Fruit fly (Drosophila melanogaster) whole organism, embryonic: ENCODE results near the gene Hsp83.

ENCODE experiments used
- ATbp ChIP-seq: fragments of 200-800 bp; sonication (Bioruptor generic); optimal IDR thresholded peaks from 2 replicates; lab custom pipeline; 2017; ENCODE audit warnings: missing biosample characterization, mild to moderate bottlenecking, missing genetic modification characterization, missing genetic modification reagents
- Aef1 ChIP-seq: fragments of 200-800 bp; sonication (Bioruptor generic); IDR thresholded peaks from 3 replicates; pipeline ENCODE4 v1.3.6; 2022; ENCODE audit warnings: missing biosample characterization, missing genetic modification characterization
- BtbVII ChIP-seq: fragments of 200-800 bp; sonication (Bioruptor generic); optimal IDR thresholded peaks from 3 replicates; lab custom pipeline; 2017; ENCODE audit warnings: missing biosample characterization, mild to moderate bottlenecking, missing genetic modification characterization
- CG14014 ChIP-seq: fragments of 200-800 bp; sonication (Bioruptor generic); IDR thresholded peaks from 2 replicates; pipeline ENCODE4 v1.3.6; 2022; ENCODE audit warnings: missing biosample characterization, missing genetic modification characterization
- CG14050 ChIP-seq: fragments of 200-800 bp; sonication (Bioruptor generic); IDR thresholded peaks from 3 replicates; pipeline ENCODE4 v1.3.6; 2022; ENCODE audit warnings: missing biosample characterization, missing genetic modification characterization
- CG14667 ChIP-seq: fragments of 200-800 bp; sonication (Bioruptor generic); IDR thresholded peaks from 2 replicates; pipeline ENCODE4 v1.3.6; 2022; ENCODE audit warnings: missing biosample characterization, missing genetic modification characterization
- CG14710 ChIP-seq: fragments of 200-800 bp; sonication (Bioruptor generic); optimal IDR thresholded peaks from 3 replicates; lab custom pipeline; 2019; ENCODE audit warnings: missing biosample characterization, mild to moderate bottlenecking, missing genetic modification characterization, moderate library complexity
- CG15269 ChIP-seq: fragments of 200-800 bp; sonication (Bioruptor generic); optimal IDR thresholded peaks from 2 replicates; lab custom pipeline; 2018; ENCODE audit warnings: missing biosample characterization, mild to moderate bottlenecking, missing genetic modification characterization, moderate library complexity
- CG17359 ChIP-seq: fragments of 200-800 bp; sonication (Bioruptor generic); optimal IDR thresholded peaks from 3 replicates; lab custom pipeline; 2018; ENCODE audit warnings: missing biosample characterization, mild to moderate bottlenecking, missing genetic modification characterization, moderate library complexity
- CG17361 ChIP-seq: fragments of 200-800 bp; sonication (Bioruptor generic); IDR thresholded peaks from 3 replicates; pipeline ENCODE4 v1.3.6; 2022; ENCODE audit warnings: missing biosample characterization, missing genetic modification characterization
- CG17829 ChIP-seq: fragments of 200-800 bp; optimal IDR thresholded peaks from 2 replicates; lab custom pipeline; 2019; ENCODE audit warnings: missing biosample characterization, mild to moderate bottlenecking, missing genetic modification characterization, moderate library complexity
- CG18764 ChIP-seq: fragments of 200-800 bp; sonication (Bioruptor generic); optimal IDR thresholded peaks from 3 replicates; lab custom pipeline; 2016; ENCODE audit warnings: missing biosample characterization, missing genetic modification characterization
- CG2199 ChIP-seq: fragments of 200-800 bp; sonication (Bioruptor generic); IDR thresholded peaks from 3 replicates; pipeline ENCODE4 v1.3.6; 2022; ENCODE audit warnings: missing biosample characterization, missing genetic modification characterization
- CG3847 ChIP-seq: fragments of 200-800 bp; sonication (Bioruptor generic); IDR thresholded peaks from 2 replicates; pipeline ENCODE4 v1.3.6; 2022; ENCODE audit warnings: missing biosample characterization, missing genetic modification characterization
- CG4282 ChIP-seq: fragments of 200-800 bp; sonication (Bioruptor generic); optimal IDR thresholded peaks from 2 replicates; lab custom pipeline; 2016; ENCODE audit warnings: missing biosample characterization, missing genetic modification characterization
- CG4707 ChIP-seq: fragments of 200-800 bp; sonication (Bioruptor generic); optimal IDR thresholded peaks from 2 replicates; lab custom pipeline; 2018; ENCODE audit warnings: missing biosample characterization, mild to moderate bottlenecking, missing genetic modification characterization, moderate library complexity
- CG4854 ChIP-seq: fragments of 200-800 bp; sonication (Bioruptor generic); optimal IDR thresholded peaks from 2 replicates; lab custom pipeline; 2016; ENCODE audit warnings: missing biosample characterization, missing genetic modification characterization, inconsistent platforms
- CG5180 ChIP-seq: fragments of 200-800 bp; sonication (Bioruptor generic); optimal IDR thresholded peaks from 3 replicates; lab custom pipeline; 2017; ENCODE audit warnings: missing biosample characterization, missing genetic modification characterization, mild to moderate bottlenecking, moderate library complexity, missing genetic modification reagents
- CG5245 ChIP-seq: fragments of 200-800 bp; sonication (Bioruptor generic); optimal IDR thresholded peaks from 3 replicates; lab custom pipeline; 2016; ENCODE audit warnings: missing biosample characterization, missing genetic modification characterization
- CG6175 ChIP-seq: fragments of 200-800 bp; sonication (Bioruptor generic); IDR thresholded peaks from 3 replicates; pipeline ENCODE4 v1.3.6; 2022; ENCODE audit warnings: missing biosample characterization, missing genetic modification characterization
- CG7928 ChIP-seq: fragments of 200-800 bp; sonication (Bioruptor generic); optimal IDR thresholded peaks from 2 replicates; lab custom pipeline; 2017; ENCODE audit warnings: missing biosample characterization, mild to moderate bottlenecking, missing genetic modification characterization
- D ChIP-seq, 2 experiments: fragments of 200-800 bp in 1 of 2; fragments of >200 bp in 1 of 2; sonication (Bioruptor generic) in 1 of 2; optimal IDR thresholded peaks; 2 replicates in 1 of 2; 3 replicates in 1 of 2; lab custom pipeline; 2017; ENCODE audit warnings: mild to moderate bottlenecking in 1 of 2, missing biosample characterization in 1 of 2, missing genetic modification characterization in 1 of 2, missing genetic modification reagents in 1 of 2
- Dbx ChIP-seq: fragments of 200-800 bp; sonication (Bioruptor generic); IDR thresholded peaks from 3 replicates; pipeline ENCODE4 v1.3.6; 2022; ENCODE audit warnings: missing biosample characterization, missing genetic modification characterization
- Eip74EF ChIP-seq, 2 experiments: fragments of 200-800 bp in 1 of 2; fragments of >200 bp in 1 of 2; sonication (Bioruptor generic) in 1 of 2; optimal IDR thresholded peaks; 2 replicates each; lab custom pipeline; 2017 to 2019; ENCODE audit warnings: missing biosample characterization in 2 of 2, missing genetic modification characterization in 2 of 2, mild to moderate bottlenecking in 1 of 2, moderate library complexity in 1 of 2
- Ets97D ChIP-seq: fragments of 200-800 bp; sonication (Bioruptor generic); optimal IDR thresholded peaks from 3 replicates; lab custom pipeline; 2016; ENCODE audit warnings: missing biosample characterization, missing genetic modification characterization
- Lhr ChIP-seq: fragments of 200-800 bp; sonication (Bioruptor generic); optimal IDR thresholded peaks from 3 replicates; lab custom pipeline; 2017; ENCODE audit warnings: mild to moderate bottlenecking, missing biosample characterization, missing genetic modification reagents, missing genetic modification characterization
- MTF-1 ChIP-seq: fragments of 200-800 bp; sonication (Bioruptor generic); optimal IDR thresholded peaks from 2 replicates; lab custom pipeline; 2018; ENCODE audit warnings: missing biosample characterization, mild to moderate bottlenecking, missing genetic modification characterization, borderline replicate concordance
- Med ChIP-seq: fragments of 200-800 bp; sonication (Bioruptor generic); peaks from one replicate; lab custom pipeline; 2016; ENCODE audit warnings: missing biosample characterization, missing genetic modification characterization, mild to moderate bottlenecking, inconsistent platforms, moderate library complexity
- Mes4 ChIP-seq: fragments of 200-800 bp; sonication (Bioruptor generic); optimal IDR thresholded peaks from 2 replicates; lab custom pipeline; 2016; ENCODE audit warnings: missing biosample characterization, missing genetic modification characterization
- Nf-YA ChIP-seq: fragments of 200-800 bp; sonication (Bioruptor generic); IDR thresholded peaks from 2 replicates; pipeline ENCODE4 v1.3.6; 2022; ENCODE audit warnings: missing biosample characterization, missing genetic modification characterization
- Ravus ChIP-seq: fragments of 200-800 bp; sonication (Bioruptor generic); IDR thresholded peaks from 2 replicates; pipeline ENCODE4 v1.3.6; 2022; ENCODE audit warnings: missing biosample characterization, missing genetic modification characterization
- Sin3A ChIP-seq: fragments of >200 bp; optimal IDR thresholded peaks from 2 replicates; lab custom pipeline; 2018
- Ssrp ChIP-seq: fragments of 200-800 bp; sonication (Bioruptor generic); optimal IDR thresholded peaks from 2 replicates; lab custom pipeline; 2018; ENCODE audit warnings: missing biosample characterization, mild to moderate bottlenecking, missing genetic modification characterization, moderate library complexity
- TFAM ChIP-seq: fragments of 200-800 bp; sonication (Bioruptor generic); optimal IDR thresholded peaks from 2 replicates; lab custom pipeline; 2017; ENCODE audit warnings: missing biosample characterization, missing genetic modification characterization, inconsistent platforms
- ap ChIP-seq: fragments of 200-800 bp; sonication (Bioruptor generic); IDR thresholded peaks from 2 replicates; pipeline ENCODE4 v1.3.6; 2022; ENCODE audit warnings: missing biosample characterization, missing genetic modification characterization
- az2 ChIP-seq: fragments of 200-800 bp; sonication (Bioruptor generic); optimal IDR thresholded peaks from 3 replicates; lab custom pipeline; 2016; ENCODE audit warnings: missing biosample characterization, missing genetic modification characterization
- bab2 ChIP-seq: fragments of 200-800 bp; sonication (Bioruptor generic); optimal IDR thresholded peaks from 2 replicates; lab custom pipeline; 2016; ENCODE audit warnings: missing biosample characterization, missing genetic modification characterization
- btn ChIP-seq: fragments of 200-800 bp; sonication (Bioruptor generic); optimal IDR thresholded peaks from 2 replicates; lab custom pipeline; 2016; ENCODE audit warnings: missing biosample characterization, missing genetic modification characterization
- danr ChIP-seq: fragments of 200-800 bp; sonication (Bioruptor generic); IDR thresholded peaks from 2 replicates; pipeline ENCODE4 v1.3.6; 2022; ENCODE audit warnings: missing biosample characterization, missing genetic modification characterization
- disco-r ChIP-seq: fragments of 200-800 bp; sonication (Bioruptor generic); optimal IDR thresholded peaks from 2 replicates; lab custom pipeline; 2016; ENCODE audit warnings: missing biosample characterization, missing genetic modification characterization
- dysf ChIP-seq: fragments of 200-800 bp; sonication (Bioruptor generic); IDR thresholded peaks from 3 replicates; pipeline ENCODE4 v1.3.6; 2022; ENCODE audit warnings: missing biosample characterization, missing genetic modification characterization
- emc ChIP-seq: fragments of 200-800 bp; sonication (Bioruptor generic); optimal IDR thresholded peaks from 2 replicates; lab custom pipeline; 2016; ENCODE audit warnings: missing biosample characterization, missing genetic modification characterization
- ewg ChIP-seq: fragments of 200-800 bp; sonication (Bioruptor generic); optimal IDR thresholded peaks from 3 replicates; lab custom pipeline; 2017; ENCODE audit warnings: mild to moderate bottlenecking, missing biosample characterization, missing genetic modification reagents, missing genetic modification characterization
- exex ChIP-seq: fragments of 200-800 bp; sonication (Bioruptor generic); optimal IDR thresholded peaks from 4 replicates; lab custom pipeline; 2018; ENCODE audit warnings: missing biosample characterization, mild to moderate bottlenecking, missing genetic modification characterization, moderate library complexity
- fd102C ChIP-seq: fragments of 200-800 bp; sonication (Bioruptor generic); optimal IDR thresholded peaks from 2 replicates; lab custom pipeline; 2018; ENCODE audit warnings: missing biosample characterization, mild to moderate bottlenecking, missing genetic modification characterization, moderate library complexity
- ftz-f1 ChIP-seq: fragments of 200-800 bp; sonication (Bioruptor generic); optimal IDR thresholded peaks from 2 replicates; lab custom pipeline; 2016; ENCODE audit warnings: missing biosample characterization, missing genetic modification characterization
- gsb ChIP-seq: fragments of 200-800 bp; sonication (Bioruptor generic); IDR thresholded peaks from 2 replicates; pipeline ENCODE4 v1.3.6; 2022; ENCODE audit warnings: missing biosample characterization, missing genetic modification characterization
- kay ChIP-seq: fragments of 200-800 bp; sonication (Bioruptor generic); optimal IDR thresholded peaks from 2 replicates; lab custom pipeline; 2016; ENCODE audit warnings: missing biosample characterization, missing genetic modification characterization
- pum ChIP-seq: fragments of 200-800 bp; sonication (Bioruptor generic); optimal IDR thresholded peaks from 2 replicates; lab custom pipeline; 2016; ENCODE audit warnings: missing biosample characterization, missing genetic modification characterization
- pzg ChIP-seq: fragments of 200-800 bp; sonication (Bioruptor generic); optimal IDR thresholded peaks from 3 replicates; lab custom pipeline; 2018; ENCODE audit warnings: missing biosample characterization, mild to moderate bottlenecking, missing genetic modification characterization, moderate library complexity
- slbo ChIP-seq: fragments of 200-800 bp; sonication (Bioruptor generic); IDR thresholded peaks from 2 replicates; pipeline ENCODE4 v1.3.6; 2022; ENCODE audit warnings: missing biosample characterization, missing genetic modification characterization
- wor ChIP-seq: fragments of 200-800 bp; sonication (Bioruptor generic); IDR thresholded peaks from 2 replicates; pipeline ENCODE4 v1.3.6; 2022; ENCODE audit warnings: missing biosample characterization, missing genetic modification characterization

Gene Hsp83

DNA sequence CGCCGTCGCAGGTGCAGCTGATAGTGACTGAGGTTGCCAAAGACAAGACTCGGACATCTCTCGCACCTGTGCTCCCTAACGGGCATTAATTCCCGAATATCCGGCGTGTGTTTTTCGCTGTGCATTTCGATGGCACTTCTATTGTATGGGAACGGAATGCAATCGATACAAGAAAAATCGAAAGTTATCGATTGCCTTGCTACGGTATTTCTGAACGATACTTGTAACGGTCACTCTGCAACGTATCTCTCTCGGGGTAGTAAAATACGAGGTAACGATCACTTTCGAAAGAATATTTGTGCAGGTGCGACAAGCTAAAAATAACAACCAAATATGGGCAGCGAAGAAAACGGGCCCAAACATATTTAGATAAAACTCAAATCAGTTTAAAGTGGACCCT is 27.8 kb upstream of the Hsp83 start, which contains the start of gene CG32280 (continued):
- TF ChIP-seq CG17361 (0 out of 3 replicates have a peak, but pooled peaks have one; percentile 12), CG14014 (GFP tag; lab: Robert Waterston, UW) (peak; percentile 16; the same call in 1 of the 2 replicates), bab2 (GFP tag; lab: Kevin White, UChicago) (no peak), btn (GFP tag; lab: Kevin White, UChicago) (no peak), CG15269 (tag; lab: Kevin White, UChicago) (no peak), Nf-YA (no peak), CG17829 (tag; lab: Kevin White, UChicago) (peak; percentile 33), pum (GFP tag; lab: Kevin White, UChicago) (peak; percentile 6), CG5180 (GFP tag; lab: Kevin White, UChicago) (no peak), ewg (GFP tag; lab: Kevin White, UChicago) (no peak), CG14050 (GFP tag; lab: Robert Waterston, UW) (no peak), gsb (GFP tag; lab: Robert Waterston, UW) (no peak), CG4282 (GFP tag; lab: Kevin White, UChicago) (no peak), kay (GFP tag; lab: Kevin White, UChicago) (no peak), CG2199 (0 out of 3 replicates have a peak, but pooled peaks have one; percentile 6), Aef1 (no peak), Sin3A (lab: Kevin White, UChicago) (peak; percentile 41), CG18764 (GFP tag; lab: Kevin White, UChicago) (no peak), Ssrp (tag; lab: Kevin White, UChicago) (no peak), ftz-f1 (GFP tag; lab: Kevin White, UChicago) (no peak), Ets97D (peak; percentile 38), Lhr (GFP tag; lab: Kevin White, UChicago) (no peak), disco-r (GFP tag; lab: Kevin White, UChicago) (no peak), CG17359 (tag; lab: Kevin White, UChicago) (no peak), CG4707 (GFP tag; lab: Kevin White, UChicago) (no peak), BtbVII (GFP tag; lab: Kevin White, UChicago) (no peak), TFAM (GFP tag; lab: Kevin White, UChicago) (no peak), CG4854 (GFP tag; lab: Kevin White, UChicago) (no peak), Dbx (no peak), pzg (GFP tag; lab: Kevin White, UChicago) (peak; percentile 91), wor (no peak), Eip74EF (GFP tag; optimal IDR thresholded peaks at IDR 0.05; lab: Kevin White, UChicago) (no peak), dysf (GFP tag; lab: Robert Waterston, UW) (peak; percentile 35; the same call in 1 of the 3 replicates), slbo (GFP tag; lab: Robert Waterston, UW) (peak; percentile 65), az2 (GFP tag; lab: Kevin White, UChicago) (peak; percentile 1), CG3847 (peak; percentile 41; the same call in 1 of the 2 replicates), CG14710 (peak; percentile 31), MTF-1 (GFP tag; lab: Kevin White, UChicago) (no peak), CG5245 (GFP tag; lab: Kevin White, UChicago) (no peak), ap (no peak), Med (GFP tag; lab: Kevin White, UChicago) (peak; percentile 87), danr (no peak), ATbp (GFP tag; lab: Kevin White, UChicago) (no peak), exex (no peak), fd102C (no peak), Ravus (GFP tag; lab: Robert Waterston, UW) (no peak), CG6175 (no peak), CG7928 (GFP tag; lab: Kevin White, UChicago) (no peak), Mes4 (GFP tag; lab: Kevin White, UChicago) (no peak), D (optimal IDR thresholded peaks at IDR 0.05; lab: Kevin White, UChicago) (no peak), D (GFP tag; optimal IDR thresholded peaks at IDR 0.05; lab: Kevin White, UChicago) (no peak), CG14667 (no peak), emc (GFP tag; lab: Kevin White, UChicago) (no peak)
